Fruit fly (Drosophila melanogaster) whole organism, embryonic: ENCODE results near the gene Eip63E.
A peak's percentile ranks its signal among the peaks of the same experiment; 100 is the strongest.

Experiments
- Bdp1 ChIP-seq: fragments of 200-800 bp; sonication (Bioruptor generic); optimal IDR thresholded peaks from 3 replicates; lab custom pipeline; 2016; ENCODE audit warnings: missing biosample characterization, missing genetic modification characterization
- Bteb2 ChIP-seq: fragments of 200-800 bp; sonication (Bioruptor generic); optimal IDR thresholded peaks from 2 replicates; lab custom pipeline; 2016; ENCODE audit warnings: missing biosample characterization, missing genetic modification characterization
- C15 ChIP-seq: fragments of 200-800 bp; sonication (Bioruptor generic); IDR thresholded peaks from 3 replicates; pipeline ENCODE4 v1.3.6; 2022; ENCODE audit warnings: missing biosample characterization, missing genetic modification characterization
- CG10959 ChIP-seq: fragments of 200-800 bp; sonication (Bioruptor generic); IDR thresholded peaks from 2 replicates; pipeline ENCODE4 v1.3.6; 2022; ENCODE audit warnings: missing biosample characterization, missing genetic modification characterization
- CG11695 ChIP-seq: fragments of 200-800 bp; sonication (Bioruptor generic); IDR thresholded peaks from 3 replicates; pipeline ENCODE4 v1.3.6; 2022; ENCODE audit warnings: missing biosample characterization, missing genetic modification characterization
- CG13894 ChIP-seq: fragments of 200-800 bp; sonication (Bioruptor generic); optimal IDR thresholded peaks from 3 replicates; lab custom pipeline; 2018; ENCODE audit warnings: missing biosample characterization, mild to moderate bottlenecking, missing genetic modification characterization, moderate library complexity
- CG15601 ChIP-seq: fragments of 200-800 bp; sonication (Bioruptor generic); optimal IDR thresholded peaks from 3 replicates; lab custom pipeline; 2019; ENCODE audit warnings: missing biosample characterization, mild to moderate bottlenecking, missing genetic modification characterization, moderate library complexity
- CG1602 ChIP-seq: fragments of 200-800 bp; sonication (Bioruptor generic); optimal IDR thresholded peaks from 3 replicates; lab custom pipeline; 2016; ENCODE audit warnings: missing biosample characterization, missing genetic modification characterization
- CG18011 ChIP-seq: fragments of 200-800 bp; sonication (Bioruptor generic); optimal IDR thresholded peaks from 2 replicates; lab custom pipeline; 2017; ENCODE audit warnings: missing biosample characterization, missing genetic modification characterization, mild to moderate bottlenecking, moderate library complexity, missing genotype
- CG2129 ChIP-seq: fragments of 200-800 bp; sonication (Bioruptor generic); IDR thresholded peaks from 2 replicates; pipeline ENCODE4 v1.3.6; 2022; ENCODE audit warnings: missing biosample characterization, missing genetic modification characterization; ENCODE audit not compliant: partially characterized antibody
- CG2199 ChIP-seq: fragments of 200-800 bp; sonication (Bioruptor generic); IDR thresholded peaks from 3 replicates; pipeline ENCODE4 v1.3.6; 2022; ENCODE audit warnings: missing biosample characterization, missing genetic modification characterization
- CG2712 ChIP-seq: fragments of 200-800 bp; optimal IDR thresholded peaks from 3 replicates; lab custom pipeline; 2019; ENCODE audit warnings: missing biosample characterization, mild to moderate bottlenecking, missing genetic modification characterization, moderate library complexity
- CG2875 ChIP-seq: fragments of 200-800 bp; sonication (Bioruptor generic); optimal IDR thresholded peaks from 2 replicates; lab custom pipeline; 2017; ENCODE audit warnings: missing biosample characterization, mild to moderate bottlenecking, missing genetic modification characterization, missing genetic modification reagents
- CG7372 ChIP-seq: fragments of 200-800 bp; sonication (Bioruptor generic); IDR thresholded peaks from 2 replicates; pipeline ENCODE4 v1.3.6; 2022; ENCODE audit warnings: missing biosample characterization, missing genetic modification characterization
- CG7839 ChIP-seq: fragments of 200-800 bp; sonication (Bioruptor generic); optimal IDR thresholded peaks from 3 replicates; lab custom pipeline; 2018; ENCODE audit warnings: missing biosample characterization, mild to moderate bottlenecking, missing genetic modification characterization, moderate library complexity
- CG8924 ChIP-seq: fragments of 200-800 bp; optimal IDR thresholded peaks from 3 replicates; lab custom pipeline; 2019; ENCODE audit warnings: missing biosample characterization, mild to moderate bottlenecking, missing genetic modification characterization, moderate library complexity
- Dp ChIP-seq: fragments of 200-800 bp; sonication (Bioruptor generic); optimal IDR thresholded peaks from 2 replicates; lab custom pipeline; 2018; ENCODE audit warnings: missing biosample characterization, mild to moderate bottlenecking, missing genetic modification characterization, moderate library complexity
- HLHmδ ChIP-seq: fragments of 200-800 bp; sonication (Bioruptor generic); optimal IDR thresholded peaks from 2 replicates; lab custom pipeline; 2018; ENCODE audit warnings: missing biosample characterization, mild to moderate bottlenecking, missing genetic modification characterization, moderate library complexity
- Hand ChIP-seq: fragments of 200-800 bp; sonication (Bioruptor generic); optimal IDR thresholded peaks from 2 replicates; lab custom pipeline; 2017; ENCODE audit warnings: mild to moderate bottlenecking, missing biosample characterization, missing genetic modification reagents, missing genetic modification characterization
- Lim3 ChIP-seq: fragments of 200-800 bp; sonication (Bioruptor generic); IDR thresholded peaks from 2 replicates; pipeline ENCODE4 v1.3.6; 2022; ENCODE audit warnings: missing biosample characterization, missing genetic modification characterization
- MBD-R2 ChIP-seq: fragments of 200-800 bp; sonication (Bioruptor generic); IDR thresholded peaks from 2 replicates; pipeline ENCODE4 v1.3.6; 2022; ENCODE audit warnings: missing biosample characterization, missing genetic modification characterization
- Mrtf ChIP-seq: fragments of 200-800 bp; sonication (Bioruptor generic); IDR thresholded peaks from 3 replicates; pipeline ENCODE4 v1.3.6; 2022; ENCODE audit warnings: missing biosample characterization, missing genetic modification characterization
- NK7.1 ChIP-seq: fragments of 200-800 bp; sonication (Bioruptor generic); optimal IDR thresholded peaks from 3 replicates; lab custom pipeline; 2016; ENCODE audit warnings: missing biosample characterization, missing genetic modification characterization
- NfI ChIP-seq: fragments of 200-800 bp; sonication (Bioruptor generic); optimal IDR thresholded peaks from 3 replicates; lab custom pipeline; 2018; ENCODE audit warnings: missing biosample characterization, mild to moderate bottlenecking, missing genetic modification characterization, moderate library complexity
- Opbp ChIP-seq: fragments of 200-800 bp; sonication (Bioruptor generic); IDR thresholded peaks from 3 replicates; pipeline ENCODE4 v1.3.6; 2022; ENCODE audit warnings: missing biosample characterization, missing genetic modification characterization; ENCODE audit not compliant: partially characterized antibody
- Side ChIP-seq: fragments of 200-800 bp; sonication (Bioruptor generic); optimal IDR thresholded peaks from 2 replicates; lab custom pipeline; 2016; ENCODE audit warnings: missing biosample characterization, missing genetic modification characterization
- Stat92E ChIP-seq, 3 experiments: fragments of >200 bp in 2 of 3; fragments of 200-800 bp in 1 of 3; sonication (Bioruptor generic) in 1 of 3; optimal IDR thresholded peaks; 2 replicates each; lab custom pipeline; 2017 to 2019; ENCODE audit warnings: missing biosample characterization in 3 of 3, missing genetic modification characterization in 3 of 3, mild to moderate bottlenecking in 1 of 3, moderate library complexity in 1 of 3
- Tbp ChIP-seq: fragments of >200 bp; optimal IDR thresholded peaks from 2 replicates; lab custom pipeline; 2018; ENCODE audit warnings: missing biosample characterization, missing genetic modification characterization
- Vsx1 ChIP-seq: fragments of 200-800 bp; sonication (Bioruptor generic); optimal IDR thresholded peaks from 2 replicates; lab custom pipeline; 2017; ENCODE audit warnings: missing biosample characterization, mild to moderate bottlenecking, missing genetic modification characterization, missing genetic modification reagents
- aop ChIP-seq: fragments of 200-800 bp; sonication (Bioruptor generic); IDR thresholded peaks from 2 replicates; pipeline ENCODE4 v1.3.6; 2022; ENCODE audit warnings: missing biosample characterization, missing genetic modification characterization
- br ChIP-seq: fragments of >200 bp; optimal IDR thresholded peaks from 2 replicates; lab custom pipeline; 2017
- cad ChIP-seq: fragments of >200 bp; optimal IDR thresholded peaks from 2 replicates; lab custom pipeline; 2017; ENCODE audit warnings: missing biosample characterization, missing genetic modification characterization
- cas ChIP-seq: fragments of 200-800 bp; sonication (Bioruptor generic); IDR thresholded peaks from 2 replicates; pipeline ENCODE4 v1.3.6; 2022; ENCODE audit warnings: missing biosample characterization, missing genetic modification characterization
- chinmo ChIP-seq: fragments of 200-800 bp; sonication (Bioruptor generic); IDR thresholded peaks from 4 replicates; pipeline ENCODE4 v1.3.6; 2022; ENCODE audit warnings: missing biosample characterization, missing genetic modification characterization; ENCODE audit not compliant: partially characterized antibody
- cwo ChIP-seq: fragments of 200-800 bp; sonication (Bioruptor generic); optimal IDR thresholded peaks from 3 replicates; lab custom pipeline; 2017; ENCODE audit warnings: missing biosample characterization, missing genetic modification characterization, mild to moderate bottlenecking, moderate library complexity, missing genetic modification reagents
- dmrt11E ChIP-seq: fragments of 200-800 bp; sonication (Bioruptor generic); optimal IDR thresholded peaks from 3 replicates; lab custom pipeline; 2018; ENCODE audit warnings: missing biosample characterization, mild to moderate bottlenecking, missing genetic modification characterization, moderate library complexity
- emc ChIP-seq: fragments of 200-800 bp; sonication (Bioruptor generic); optimal IDR thresholded peaks from 2 replicates; lab custom pipeline; 2016; ENCODE audit warnings: missing biosample characterization, missing genetic modification characterization
- gfzf ChIP-seq: fragments of 200-800 bp; sonication (Bioruptor generic); optimal IDR thresholded peaks from 2 replicates; lab custom pipeline; 2016; ENCODE audit warnings: missing biosample characterization, mild to moderate bottlenecking, missing genetic modification characterization, moderate library complexity
- gsb-n ChIP-seq: fragments of 200-800 bp; sonication (Bioruptor generic); optimal IDR thresholded peaks from 3 replicates; lab custom pipeline; 2018; ENCODE audit warnings: missing biosample characterization, mild to moderate bottlenecking, missing genetic modification characterization
- hkb ChIP-seq, 2 experiments: fragments of 200-800 bp in 1 of 2; fragments of >200 bp in 1 of 2; sonication (Bioruptor generic) in 1 of 2; IDR thresholded peaks in 1 of 2; optimal IDR thresholded peaks in 1 of 2; 2 replicates each; pipeline versions ENCODE4 v1.3.6 to Lab custom; 2017 to 2022; ENCODE audit warnings: missing biosample characterization in 1 of 2, missing genetic modification characterization in 1 of 2
- insv ChIP-seq, 2 experiments: fragments of 200-800 bp; sonication (Bioruptor generic); optimal IDR thresholded peaks; 3 replicates each; lab custom pipeline; 2016 to 2018; ENCODE audit warnings: missing biosample characterization in 2 of 2, missing genetic modification characterization in 2 of 2
- lbe ChIP-seq: fragments of 200-800 bp; sonication (Bioruptor generic); optimal IDR thresholded peaks from 2 replicates; lab custom pipeline; 2016; ENCODE audit warnings: missing biosample characterization, mild to moderate bottlenecking, missing genetic modification characterization
- lmd ChIP-seq: fragments of 200-800 bp; sonication (Bioruptor generic); IDR thresholded peaks from 2 replicates; pipeline ENCODE4 v1.3.6; 2022; ENCODE audit warnings: missing biosample characterization, missing genetic modification characterization
- lola ChIP-seq, 3 experiments: fragments of >200 bp in 2 of 3; fragments of 200-800 bp in 1 of 3; sonication (Bioruptor generic) in 1 of 3; optimal IDR thresholded peaks; 2 replicates each; lab custom pipeline; 2017 to 2019; ENCODE audit warnings: missing biosample characterization in 3 of 3, missing genetic modification characterization in 3 of 3, mild to moderate bottlenecking in 1 of 3, moderate library complexity in 1 of 3
- oc ChIP-seq: fragments of 200-800 bp; sonication (Bioruptor generic); optimal IDR thresholded peaks from 2 replicates; lab custom pipeline; 2018; ENCODE audit warnings: missing biosample characterization, mild to moderate bottlenecking, missing genetic modification characterization, moderate library complexity
- sug ChIP-seq: fragments of 200-800 bp; optimal IDR thresholded peaks from 2 replicates; lab custom pipeline; 2019; ENCODE audit warnings: missing biosample characterization, mild to moderate bottlenecking, missing genetic modification characterization, moderate library complexity
- twi ChIP-seq: fragments of 200-800 bp; optimal IDR thresholded peaks from 2 replicates; lab custom pipeline; 2019; ENCODE audit warnings: missing biosample characterization, mild to moderate bottlenecking, missing genetic modification characterization, moderate library complexity
- usp ChIP-seq: fragments of >200 bp; optimal IDR thresholded peaks from 2 replicates; lab custom pipeline; 2017; ENCODE audit warnings: missing biosample characterization, missing genetic modification characterization

Eip63E gene

DNA sequence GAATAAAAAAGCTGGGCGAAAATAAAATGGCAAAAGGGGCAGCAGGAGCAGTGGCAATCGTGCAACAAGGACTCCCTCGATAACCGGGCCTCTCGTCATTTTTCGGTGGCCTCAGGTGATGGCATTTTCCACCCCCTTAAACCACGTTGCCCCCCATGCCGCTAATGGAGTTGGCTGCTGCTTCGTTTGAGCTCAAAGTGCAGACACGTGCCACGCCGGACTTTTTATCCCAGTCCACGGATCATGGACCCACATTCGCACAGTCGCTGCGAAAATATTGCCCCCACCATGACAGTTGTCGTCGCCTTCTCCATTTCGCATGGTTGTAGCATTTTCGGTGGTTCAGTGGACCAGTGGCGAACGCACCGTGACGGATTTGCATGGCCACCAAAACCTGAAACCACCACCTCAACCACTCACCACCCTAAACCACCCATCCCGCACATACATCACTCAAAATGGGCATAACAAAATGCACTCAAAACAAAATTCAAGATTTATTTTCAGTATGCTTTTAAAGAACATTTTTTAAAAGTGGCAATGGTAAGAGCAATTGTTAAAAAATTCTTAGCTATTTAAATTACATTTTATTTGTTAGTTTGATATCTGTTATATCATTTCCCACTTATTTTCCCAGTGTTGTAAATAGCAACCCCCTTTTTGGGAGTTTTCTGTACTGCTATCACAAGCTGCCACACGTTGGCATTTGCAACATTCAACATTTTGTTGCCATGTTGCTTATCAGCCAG is 51.4 kb downstream of the Eip63E start (continued):
- no peak for TF ChIP-seq chinmo (GFP tag; lab: Robert Waterston, UW)
- TF ChIP-seq Bdp1 (GFP tag; lab: Kevin White, UChicago): peak; percentile 6
- TF ChIP-seq C15 (GFP tag; lab: Robert Waterston, UW): no peak
- no peak for TF ChIP-seq MBD-R2 (GFP tag; lab: Robert Waterston, UW)
- TF ChIP-seq usp (GFP tag; lab: Kevin White, UChicago): no peak
- peak; percentile 60 for TF ChIP-seq CG1602
- no peak for TF ChIP-seq lbe (GFP tag; lab: Kevin White, UChicago)
- peak; percentile 86 for TF ChIP-seq CG2712 (tag; lab: Kevin White, UChicago)
- no peak for TF ChIP-seq HLHmδ (GFP tag; lab: Kevin White, UChicago)
- TF ChIP-seq CG7372 (GFP tag; lab: Robert Waterston, UW): peak; percentile 27; the same call in 1 of the 2 replicates
- no peak for TF ChIP-seq cad
- peak; percentile 41 for TF ChIP-seq twi (tag; lab: Kevin White, UChicago)
- no peak for TF ChIP-seq insv (GFP tag; optimal IDR thresholded peaks at IDR 0.05; lab: Kevin White, UChicago)
- TF ChIP-seq Bteb2 (GFP tag; lab: Kevin White, UChicago): peak; percentile 60
- TF ChIP-seq lola (GFP tag; optimal IDR thresholded peaks at IDR 0.05; lab: Kevin White, UChicago): peak in 1 of 3 experiments; percentile 78
- no peak for TF ChIP-seq cas (GFP tag; lab: Robert Waterston, UW)
- peak; percentile 28 for TF ChIP-seq sug
- TF ChIP-seq CG13894 (tag; lab: Kevin White, UChicago): peak; percentile 35
- no peak for TF ChIP-seq Stat92E (GFP tag; optimal IDR thresholded peaks at IDR 0.05; lab: Kevin White, UChicago)
- peak; percentile 86 for TF ChIP-seq CG8924 (tag; lab: Kevin White, UChicago)
- no peak for TF ChIP-seq CG2129 (GFP tag; lab: Robert Waterston, UW)
- peak; percentile 85 for TF ChIP-seq CG15601 (tag; lab: Kevin White, UChicago)
- peak; percentile 83 for TF ChIP-seq CG7839
- peak; percentile 22 for TF ChIP-seq Hand (GFP tag; lab: Kevin White, UChicago)
- no peak for TF ChIP-seq Dp (GFP tag; lab: Kevin White, UChicago)
- no peak for TF ChIP-seq Lim3 (GFP tag; lab: Robert Waterston, UW)
- TF ChIP-seq Vsx1: peak; percentile 9
- TF ChIP-seq CG18011 (GFP tag; lab: Kevin White, UChicago): peak; percentile 28
- TF ChIP-seq CG2199 (GFP tag; lab: Robert Waterston, UW): peak; percentile 43; the same call in 1 of the 3 replicates
- peak; percentile 58 for TF ChIP-seq Side (GFP tag; lab: Kevin White, UChicago)
- TF ChIP-seq gfzf (GFP tag; lab: Kevin White, UChicago): no peak
- TF ChIP-seq NfI (GFP tag; lab: Kevin White, UChicago): peak; percentile 48
- peak; percentile 11; the same call in 1 of the 3 replicates for TF ChIP-seq Mrtf (GFP tag; lab: Robert Waterston, UW)
- TF ChIP-seq aop: no peak
- TF ChIP-seq oc (tag; lab: Kevin White, UChicago): peak; percentile 84
- TF ChIP-seq NK7.1 (GFP tag; lab: Kevin White, UChicago): no peak
- TF ChIP-seq Opbp (GFP tag; lab: Robert Waterston, UW): no peak
- TF ChIP-seq hkb (optimal IDR thresholded peaks at IDR 0.05; lab: Kevin White, UChicago): no peak
- TF ChIP-seq hkb (GFP tag; IDR thresholded peaks at IDR 0.05; lab: Robert Waterston, UW): peak; percentile 81
- peak; percentile 75 for TF ChIP-seq lmd (GFP tag; lab: Robert Waterston, UW)
- TF ChIP-seq cwo (GFP tag; lab: Kevin White, UChicago): peak; percentile 67
- peak; percentile 57 for TF ChIP-seq CG2875
- TF ChIP-seq CG11695 (GFP tag; lab: Robert Waterston, UW): peak; percentile 73
- no peak for TF ChIP-seq emc (GFP tag; lab: Kevin White, UChicago)
- TF ChIP-seq br (lab: Kevin White, UChicago): no peak
- peak; percentile 93 for TF ChIP-seq gsb-n (tag; lab: Kevin White, UChicago)
- peak; percentile 80 for TF ChIP-seq dmrt11E (tag; lab: Kevin White, UChicago)
- TF ChIP-seq CG10959 (GFP tag; lab: Robert Waterston, UW): peak; percentile 54; the same call in 1 of the 2 replicates
- no peak for TF ChIP-seq Tbp (GFP tag; lab: Kevin White, UChicago)
